Worm (Caenorhabditis elegans) whole organism, late embryonic: ENCODE data around the gene C04E12.4.

Experiments used
- ama-1 ChIP-seq: fragments of 150-350 bp; optimal IDR thresholded peaks from 2 replicates; lab custom pipeline; 2014
- ceh-22 ChIP-seq: sonication (generic microtip); optimal IDR thresholded peaks from 2 replicates; lab custom pipeline; 2017; ENCODE audit warnings: missing biosample characterization, missing genetic modification characterization
- elt-2 ChIP-seq: sonication (generic microtip); optimal IDR thresholded peaks from 2 replicates; lab custom pipeline; 2016; ENCODE audit warnings: missing genetic modification reagents, missing genetic modification characterization, missing compliant biosample characterization
- hlh-13 ChIP-seq: fragments of 200-800 bp; sonication (Bioruptor generic); optimal IDR thresholded peaks from 2 replicates; lab custom pipeline; 2018; ENCODE audit warnings: mild to moderate bottlenecking, missing genetic modification characterization, missing compliant biosample characterization
- hlh-15 ChIP-seq: sonication (generic microtip); optimal IDR thresholded peaks from 2 replicates; lab custom pipeline; 2016; ENCODE audit warnings: missing genetic modification characterization, missing compliant biosample characterization
- lim-6 ChIP-seq: sonication (generic microtip); optimal IDR thresholded peaks from 2 replicates; lab custom pipeline; 2016; ENCODE audit warnings: missing genetic modification characterization, missing compliant biosample characterization
- nfya-1 ChIP-seq: sonication (generic microtip); optimal IDR thresholded peaks from 2 replicates; lab custom pipeline; 2017; ENCODE audit warnings: missing genetic modification characterization, mild to moderate bottlenecking, missing compliant biosample characterization, antibody characterized with exemption, moderate library complexity
- nhr-11 ChIP-seq: fragments of 150-350 bp; optimal IDR thresholded peaks from 2 replicates; lab custom pipeline; 2014; ENCODE audit warnings: missing biosample characterization, missing genetic modification characterization
- pat-9 ChIP-seq: fragments of 200-800 bp; sonication (Bioruptor generic); optimal IDR thresholded peaks from 2 replicates; lab custom pipeline; 2018; ENCODE audit warnings: mild to moderate bottlenecking, missing genetic modification characterization, moderate library complexity, missing compliant biosample characterization
- pqm-1 ChIP-seq: sonication (generic microtip); optimal IDR thresholded peaks from 2 replicates; lab custom pipeline; 2016; ENCODE audit warnings: missing genetic modification characterization, missing compliant biosample characterization
- pros-1 ChIP-seq: fragments of 150-350 bp; optimal IDR thresholded peaks from 2 replicates; lab custom pipeline; 2014; ENCODE audit warnings: missing biosample characterization, missing genetic modification reagents, missing genetic modification characterization
- sox-4 ChIP-seq: sonication (generic microtip); optimal IDR thresholded peaks from 2 replicates; lab custom pipeline; 2017; ENCODE audit warnings: mild to moderate bottlenecking, missing genetic modification characterization, inconsistent platforms, missing compliant biosample characterization
- unc-3 ChIP-seq, 2 experiments: fragments of 200-800 bp in 1 of 2; sonication (Bioruptor generic) in 1 of 2; sonication (generic microtip) in 1 of 2; conservative IDR thresholded peaks in 1 of 2; optimal IDR thresholded peaks in 1 of 2; 2 replicates each; pipeline versions ENCODE4 v1.3.6 to Lab custom; 2016 to 2022; ENCODE audit warnings: missing compliant biosample characterization in 2 of 2, missing genetic modification characterization in 2 of 2, missing genetic modification reagents in 1 of 2

- no peak for TF ChIP-seq ama-1
- no peak for TF ChIP-seq pat-9
- no peak for TF ChIP-seq nhr-11
- no peak for TF ChIP-seq elt-2 (tag; lab: Kevin White, UChicago)
- no peak for TF ChIP-seq pros-1 (tag; lab: Kevin White, UChicago)
- no peak for TF ChIP-seq hlh-15 (tag; lab: Kevin White, UChicago)
- no peak for TF ChIP-seq unc-3 (GFP tag; conservative IDR thresholded peaks at IDR 0.05; lab: Robert Waterston, UW)
- no peak for TF ChIP-seq unc-3 (tag; optimal IDR thresholded peaks at IDR 0.05; lab: Kevin White, UChicago)
- TF ChIP-seq lim-6: no peak
- no peak for TF ChIP-seq nfya-1 (tag; lab: Kevin White, UChicago)
- no peak for TF ChIP-seq pqm-1 (tag; lab: Kevin White, UChicago)
- no peak for TF ChIP-seq hlh-13
- TF ChIP-seq ceh-22: no peak
- no peak for TF ChIP-seq sox-4 (tag; lab: Kevin White, UChicago)
Observed at ce11 chrV:3344001-3344400, 18.6 kb upstream of the C04E12.4 start.
